Worm (Caenorhabditis elegans) whole organism, midembryonic: Measurements from ENCODE around the gene pmt-2.

ENCODE experiments used
- T22C8.4 ChIP-seq: fragments of 200-800 bp; sonication (Bioruptor generic); IDR thresholded peaks from 2 replicates; pipeline ENCODE4 v1.3.6; 2022; ENCODE audit warnings: missing genetic modification characterization, missing compliant biosample characterization
- cog-1 ChIP-seq: sonication (generic microtip); optimal IDR thresholded peaks from 2 replicates; lab custom pipeline; 2016; ENCODE audit warnings: missing genetic modification characterization, missing compliant biosample characterization
- flt-1 ChIP-seq: fragments of 200-800 bp; sonication (Bioruptor generic); IDR thresholded peaks from 2 replicates; pipeline ENCODE4 v1.3.6; 2022; ENCODE audit warnings: missing genetic modification characterization, missing compliant biosample characterization
- klf-2 ChIP-seq: fragments of 200-800 bp; sonication (Bioruptor generic); conservative IDR thresholded peaks from 2 replicates; pipeline ENCODE4 v1.3.6; 2022; ENCODE audit warnings: missing genetic modification reagents, missing genetic modification characterization, missing compliant biosample characterization
- med-1 ChIP-seq: sonication (generic microtip); optimal IDR thresholded peaks from 2 replicates; lab custom pipeline; 2017; ENCODE audit warnings: missing genetic modification characterization, mild to moderate bottlenecking, missing compliant biosample characterization, antibody characterized with exemption, missing genetic modification reagents; ENCODE audit not compliant: insufficient read depth
- ref-1 ChIP-seq: fragments of 200-800 bp; sonication (Bioruptor generic); conservative IDR thresholded peaks from 2 replicates; pipeline ENCODE4 v1.3.6; 2022; ENCODE audit warnings: missing genetic modification reagents, missing genetic modification characterization, missing compliant biosample characterization
- tab-1 ChIP-seq: fragments of 200-800 bp; sonication (Bioruptor generic); IDR thresholded peaks from 2 replicates; pipeline ENCODE4 v1.3.6; 2022; ENCODE audit warnings: missing genetic modification characterization, missing compliant biosample characterization
- ztf-23 ChIP-seq: fragments of 200-800 bp; sonication (Bioruptor generic); IDR thresholded peaks from 2 replicates; pipeline ENCODE4 v1.3.6; 2022; ENCODE audit warnings: missing genetic modification reagents, missing genetic modification characterization, missing compliant biosample characterization
- ztf-29 ChIP-seq: fragments of 200-800 bp; sonication (Bioruptor generic); IDR thresholded peaks from 2 replicates; pipeline ENCODE4 v1.3.6; 2022; ENCODE audit warnings: missing genetic modification reagents, missing genetic modification characterization, missing compliant biosample characterization

- TF ChIP-seq cog-1 (tag; lab: Kevin White, UChicago) (no peak), T22C8.4 (GFP tag; lab: Robert Waterston, UW) (no peak), ztf-29 (GFP tag; lab: Robert Waterston, UW) (no peak), ztf-23 (GFP tag; lab: Robert Waterston, UW) (no peak), klf-2 (no peak), flt-1 (no peak), med-1 (GFP tag; lab: Kevin White, UChicago) (no peak), tab-1 (GFP tag; lab: Robert Waterston, UW) (no peak), ref-1 (GFP tag; lab: Robert Waterston, UW) (no peak)
Observed at ce11 chrV:4648527-4648926, 20.1 kb downstream of the pmt-2 start, which contains the start of gene F41F3.8.
